Fruit fly (Drosophila melanogaster) whole organism, prepupa: ENCODE results near the gene ppk8.
A peak's percentile ranks its signal among the peaks of the same experiment; 100 is the strongest.

Source experiments
- CG10631 ChIP-seq: fragments of 200-800 bp; sonication (Bioruptor generic); optimal IDR thresholded peaks from 2 replicates; lab custom pipeline; 2016; ENCODE audit warnings: missing biosample characterization, missing genetic modification characterization
- CG15336 ChIP-seq: fragments of 200-800 bp; sonication (Bioruptor generic); IDR thresholded peaks from 2 replicates; pipeline ENCODE4 v1.3.6; 2022; ENCODE audit warnings: missing biosample characterization, missing genetic modification characterization
- CG1621 ChIP-seq: fragments of 200-800 bp; sonication (Bioruptor generic); optimal IDR thresholded peaks from 3 replicates; lab custom pipeline; 2018; ENCODE audit warnings: missing biosample characterization, mild to moderate bottlenecking, missing genetic modification characterization
- CG16779 ChIP-seq: fragments of 200-800 bp; sonication (Bioruptor generic); optimal IDR thresholded peaks from 3 replicates; lab custom pipeline; 2017; ENCODE audit warnings: missing biosample characterization, mild to moderate bottlenecking, missing genetic modification characterization
- CG31627 ChIP-seq: fragments of 200-800 bp; sonication (Bioruptor generic); optimal IDR thresholded peaks from 3 replicates; lab custom pipeline; 2016; ENCODE audit warnings: missing biosample characterization, missing genetic modification characterization
- CG32006 ChIP-seq: fragments of 200-800 bp; sonication (Bioruptor generic); optimal IDR thresholded peaks from 3 replicates; lab custom pipeline; 2017; ENCODE audit warnings: missing biosample characterization, mild to moderate bottlenecking, missing genetic modification characterization
- CG4318 ChIP-seq: fragments of 200-800 bp; sonication (Bioruptor generic); optimal IDR thresholded peaks from 3 replicates; lab custom pipeline; 2017; ENCODE audit warnings: missing biosample characterization, mild to moderate bottlenecking, missing genetic modification characterization
- CG6163 ChIP-seq: fragments of 200-800 bp; sonication (Bioruptor generic); IDR thresholded peaks from 3 replicates; pipeline ENCODE4 v1.3.6; 2022; ENCODE audit warnings: missing biosample characterization, missing genetic modification characterization
- CG6276 ChIP-seq: fragments of 200-800 bp; sonication (Bioruptor generic); optimal IDR thresholded peaks from 2 replicates; lab custom pipeline; 2017; ENCODE audit warnings: missing biosample characterization, mild to moderate bottlenecking, missing genetic modification characterization
- CG6808 ChIP-seq: fragments of 200-800 bp; sonication (Bioruptor generic); optimal IDR thresholded peaks from 3 replicates; lab custom pipeline; 2017; ENCODE audit warnings: missing biosample characterization, missing genetic modification characterization, mild to moderate bottlenecking, moderate library complexity, missing genetic modification reagents
- CG7368 ChIP-seq: fragments of 200-800 bp; sonication (Bioruptor generic); optimal IDR thresholded peaks from 3 replicates; lab custom pipeline; 2016; ENCODE audit warnings: missing biosample characterization, missing genetic modification characterization
- CG8119 ChIP-seq: fragments of 200-800 bp; sonication (Bioruptor generic); IDR thresholded peaks from 3 replicates; pipeline ENCODE4 v1.3.6; 2022; ENCODE audit warnings: missing biosample characterization, missing genetic modification characterization
- CG8632 ChIP-seq: fragments of 200-800 bp; sonication (Bioruptor generic); optimal IDR thresholded peaks from 3 replicates; lab custom pipeline; 2016; ENCODE audit warnings: missing biosample characterization, missing genetic modification characterization
- Eip75B ChIP-seq: fragments of 200-800 bp; sonication (Bioruptor generic); optimal IDR thresholded peaks from 3 replicates; lab custom pipeline; 2016; ENCODE audit warnings: missing biosample characterization, missing genetic modification characterization
- Eip78C ChIP-seq: fragments of 200-800 bp; sonication (Bioruptor generic); peaks from one replicate; lab custom pipeline; 2016; ENCODE audit warnings: missing biosample characterization, missing genetic modification characterization
- Ets21C ChIP-seq: fragments of 200-800 bp; sonication (Bioruptor generic); optimal IDR thresholded peaks from 3 replicates; lab custom pipeline; 2016; ENCODE audit warnings: missing biosample characterization, missing genetic modification characterization
- Ets96B ChIP-seq: fragments of 200-800 bp; optimal IDR thresholded peaks from 2 replicates; lab custom pipeline; 2019; ENCODE audit warnings: missing biosample characterization, mild to moderate bottlenecking, missing genetic modification characterization, moderate library complexity
- Hr38 ChIP-seq: sonication (Bioruptor generic); optimal IDR thresholded peaks from 2 replicates; lab custom pipeline; 2016; ENCODE audit warnings: missing biosample characterization, missing genetic modification characterization
- Lpt ChIP-seq: fragments of 200-800 bp; sonication (Bioruptor generic); optimal IDR thresholded peaks from 3 replicates; lab custom pipeline; 2016; ENCODE audit warnings: missing biosample characterization, missing genetic modification characterization
- Met ChIP-seq: fragments of 200-800 bp; sonication (Bioruptor generic); optimal IDR thresholded peaks from 3 replicates; lab custom pipeline; 2016; ENCODE audit warnings: missing biosample characterization, missing genetic modification characterization
- OdsH ChIP-seq: fragments of 200-800 bp; sonication (Bioruptor generic); optimal IDR thresholded peaks from 3 replicates; lab custom pipeline; 2016; ENCODE audit warnings: missing biosample characterization, missing genetic modification characterization
- Sox102F ChIP-seq: fragments of 200-800 bp; sonication (Bioruptor generic); optimal IDR thresholded peaks from 2 replicates; lab custom pipeline; 2016; ENCODE audit warnings: missing biosample characterization, mild to moderate bottlenecking, missing genetic modification characterization
- Sox15 ChIP-seq: fragments of 200-800 bp; sonication (Bioruptor generic); optimal IDR thresholded peaks from 3 replicates; lab custom pipeline; 2016; ENCODE audit warnings: missing biosample characterization, missing genetic modification characterization
- dac ChIP-seq: fragments of 200-800 bp; sonication (Bioruptor generic); optimal IDR thresholded peaks from 2 replicates; lab custom pipeline; 2017; ENCODE audit warnings: missing biosample characterization, mild to moderate bottlenecking, missing genetic modification characterization
- esn ChIP-seq: fragments of 200-800 bp; sonication (Bioruptor generic); optimal IDR thresholded peaks from 2 replicates; lab custom pipeline; 2016; ENCODE audit warnings: missing biosample characterization, mild to moderate bottlenecking, missing genetic modification characterization, moderate library complexity
- fd59A ChIP-seq: fragments of 200-800 bp; sonication (Bioruptor generic); optimal IDR thresholded peaks from 2 replicates; lab custom pipeline; 2017; ENCODE audit warnings: missing biosample characterization, mild to moderate bottlenecking, missing genetic modification characterization, missing genetic modification reagents
- fd85E ChIP-seq: fragments of 200-800 bp; sonication (Bioruptor generic); optimal IDR thresholded peaks from 3 replicates; lab custom pipeline; 2016; ENCODE audit warnings: missing biosample characterization, missing genetic modification characterization
- fkh ChIP-seq: fragments of 200-800 bp; sonication (Bioruptor generic); optimal IDR thresholded peaks from 3 replicates; lab custom pipeline; 2017; ENCODE audit warnings: missing biosample characterization, mild to moderate bottlenecking, missing genetic modification characterization, moderate library complexity
- salr ChIP-seq, 2 experiments: fragments of 200-800 bp; sonication (Bioruptor generic); optimal IDR thresholded peaks; 3 replicates each; lab custom pipeline; 2016 to 2018; ENCODE audit warnings: missing biosample characterization in 2 of 2, missing genetic modification characterization in 2 of 2, mild to moderate bottlenecking in 1 of 2
- spab ChIP-seq: fragments of 200-800 bp; sonication (Bioruptor generic); optimal IDR thresholded peaks from 2 replicates; lab custom pipeline; 2017; ENCODE audit warnings: missing biosample characterization, mild to moderate bottlenecking, missing genetic modification characterization, missing genetic modification reagents
- ss ChIP-seq, 2 experiments: fragments of 200-800 bp; sonication (Bioruptor generic); optimal IDR thresholded peaks; 2 replicates in 1 of 2; 3 replicates in 1 of 2; lab custom pipeline; 2017 to 2018; ENCODE audit warnings: mild to moderate bottlenecking in 2 of 2, missing biosample characterization in 2 of 2, missing genetic modification characterization in 2 of 2, moderate library complexity in 1 of 2
- svp ChIP-seq: fragments of 200-800 bp; sonication (Bioruptor generic); peaks from one replicate; lab custom pipeline; 2016; ENCODE audit warnings: missing biosample characterization, missing genetic modification characterization
- vri ChIP-seq: fragments of 200-800 bp; sonication (Bioruptor generic); optimal IDR thresholded peaks from 3 replicates; lab custom pipeline; 2016; ENCODE audit warnings: missing biosample characterization, mild to moderate bottlenecking, missing genetic modification characterization

ppk8 gene

DNA sequence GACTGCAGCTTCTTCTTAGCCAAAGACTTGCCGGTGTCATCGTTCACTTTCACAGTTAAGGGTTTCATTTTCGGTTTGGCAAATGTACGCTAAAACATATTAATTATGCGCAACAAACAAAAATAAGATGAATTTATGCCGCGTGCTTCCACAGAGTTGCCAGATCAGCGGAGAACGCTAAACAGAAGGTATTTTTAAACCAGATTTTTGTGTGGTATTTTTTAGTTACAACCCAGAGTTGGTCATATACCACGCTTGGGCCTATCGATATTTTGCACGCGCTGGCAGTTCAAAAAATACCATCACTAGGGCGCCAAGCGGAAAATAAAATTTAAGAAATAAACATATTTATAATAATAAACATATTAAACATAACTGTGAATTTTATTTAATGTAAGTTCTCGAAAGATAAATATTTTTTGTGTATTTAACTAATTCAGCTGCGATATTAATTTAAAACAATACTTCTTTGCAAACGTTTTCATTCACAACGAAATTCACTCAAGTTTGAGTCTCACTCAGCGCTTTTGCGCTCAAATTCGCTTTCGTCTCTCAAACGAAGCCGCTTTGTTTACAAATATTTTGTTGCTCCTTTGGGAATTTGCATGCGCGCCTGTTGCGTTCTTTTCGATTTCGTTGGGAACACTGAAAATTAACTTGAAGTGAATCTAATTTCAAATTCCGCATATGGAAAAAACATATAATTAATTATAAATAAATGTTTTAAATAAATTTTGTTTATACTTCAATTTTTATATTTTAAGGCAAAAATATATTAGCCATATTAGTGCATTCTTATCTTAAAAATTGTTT, 16.0 kb downstream of the ppk8 start, which contains the start of gene CG2875:
CG2875 (minus strand) TSS at position 185 of the 813 bp plus-strand sequence.
- TF ChIP-seq CG15336, result no peak
- no peak for TF ChIP-seq vri
- no peak for TF ChIP-seq CG8119 (GFP tag; lab: Robert Waterston, UW)
- no peak for TF ChIP-seq dac (GFP tag; lab: Kevin White, UChicago)
- no peak for TF ChIP-seq CG6276 (GFP tag; lab: Kevin White, UChicago)
- no peak for TF ChIP-seq CG7368 (GFP tag; lab: Kevin White, UChicago)
- no peak for TF ChIP-seq fkh
- no peak for TF ChIP-seq OdsH (GFP tag; lab: Kevin White, UChicago)
- TF ChIP-seq fd59A (GFP tag; lab: Kevin White, UChicago), result no peak
- TF ChIP-seq ss (GFP tag; optimal IDR thresholded peaks at IDR 0.05; lab: Kevin White, UChicago), result no peak
- TF ChIP-seq Eip78C, result no peak
- no peak for TF ChIP-seq Hr38 (GFP tag; lab: Kevin White, UChicago)
- no peak for TF ChIP-seq Eip75B (GFP tag; lab: Kevin White, UChicago)
- TF ChIP-seq salr (GFP tag; optimal IDR thresholded peaks at IDR 0.05; lab: Kevin White, UChicago), result no peak
- no peak for TF ChIP-seq CG16779 (tag; lab: Kevin White, UChicago)
- no peak for TF ChIP-seq CG8632 (GFP tag; lab: Kevin White, UChicago)
- TF ChIP-seq fd85E (GFP tag; lab: Kevin White, UChicago), result no peak
- no peak for TF ChIP-seq CG10631 (GFP tag; lab: Kevin White, UChicago)
- no peak for TF ChIP-seq spab

DNA sequence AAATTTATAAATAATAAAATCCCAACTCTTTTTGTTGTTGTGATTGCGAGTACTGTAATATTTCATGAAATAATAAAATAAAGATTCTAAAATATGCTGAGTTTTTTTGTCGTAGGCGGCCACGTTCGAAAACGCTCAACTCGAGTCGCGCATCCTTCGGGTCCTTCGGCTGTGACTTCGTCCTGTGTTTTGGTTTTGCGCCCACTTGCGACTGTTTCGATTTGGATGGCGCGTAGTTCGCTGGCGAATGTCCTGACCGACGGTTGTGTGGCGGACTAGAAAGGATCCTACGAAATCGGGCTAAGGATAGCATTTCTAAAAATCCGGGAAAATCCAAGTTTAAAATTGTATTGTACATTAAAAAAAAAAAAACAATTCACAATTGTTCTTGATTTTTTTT, 16.7 kb downstream of the ppk8 start, which contains the start of gene AstA-R1:
AstA-R1 (plus strand) TSS at position 231 of the 400 bp plus-strand sequence.
- TF ChIP-seq CG4318 (GFP tag; lab: Kevin White, UChicago) (no peak), CG7368 (GFP tag; lab: Kevin White, UChicago) (no peak), svp (GFP tag; lab: Kevin White, UChicago) (peak; percentile 40), salr (GFP tag; optimal IDR thresholded peaks at IDR 0.05; lab: Kevin White, UChicago) (no peak), Met (GFP tag; lab: Kevin White, UChicago) (no peak)

DNA sequence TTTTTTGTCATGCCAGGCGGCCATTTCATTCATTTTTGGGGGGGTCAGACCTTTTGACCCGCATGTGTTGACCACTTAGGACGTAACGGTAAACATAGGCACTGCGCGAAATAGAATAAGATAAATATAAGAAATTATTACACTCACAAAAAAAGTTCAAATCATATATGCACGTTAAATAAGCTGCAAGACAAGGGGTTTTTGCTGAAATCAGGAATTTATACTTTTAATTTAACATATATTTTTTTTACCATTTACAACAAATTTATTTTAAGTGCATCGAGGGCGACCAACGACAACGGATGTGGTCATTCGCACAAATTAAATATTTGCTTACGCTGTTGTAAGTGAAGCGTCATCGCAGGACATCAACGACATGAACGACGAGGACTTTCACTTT, 23.6 kb downstream of the ppk8 start:
- no peak for TF ChIP-seq Ets21C
- TF ChIP-seq CG6163 (GFP tag; lab: Robert Waterston, UW), result no peak
- no peak for TF ChIP-seq esn (GFP tag; lab: Kevin White, UChicago)
- no peak for TF ChIP-seq fkh
- no peak for TF ChIP-seq svp (GFP tag; lab: Kevin White, UChicago)
- no peak for TF ChIP-seq CG6276 (GFP tag; lab: Kevin White, UChicago)
- TF ChIP-seq Ets96B (tag; lab: Kevin White, UChicago), result no peak
- no peak for TF ChIP-seq Sox102F (GFP tag; lab: Kevin White, UChicago)
- no peak for TF ChIP-seq CG6808
- no peak for TF ChIP-seq CG7368 (GFP tag; lab: Kevin White, UChicago)
- TF ChIP-seq Lpt (GFP tag; lab: Kevin White, UChicago), result no peak
- no peak for TF ChIP-seq CG31627
- TF ChIP-seq CG16779 (tag; lab: Kevin White, UChicago), result no peak

DNA sequence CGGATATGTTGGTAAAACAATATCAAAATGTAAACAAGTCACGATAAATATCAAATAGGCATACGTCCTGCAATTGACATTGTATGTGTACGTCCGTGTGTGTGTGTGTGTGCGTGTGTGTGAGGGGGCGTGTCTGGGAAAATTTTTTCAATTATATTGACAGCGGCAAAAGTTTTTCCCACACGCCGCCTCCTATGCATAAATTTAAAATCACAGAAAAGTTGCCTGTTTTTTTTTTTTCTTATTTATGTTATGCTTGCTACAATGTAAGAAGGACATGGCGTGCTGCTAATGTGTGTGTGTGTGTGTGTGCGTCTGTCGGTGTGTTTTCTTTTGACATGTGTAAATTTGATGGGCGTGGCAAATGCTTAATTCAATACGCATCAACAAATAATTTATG, 28.7 kb downstream of the ppk8 start:
- TF ChIP-seq CG1621 (tag; lab: Kevin White, UChicago), result no peak
- no peak for TF ChIP-seq Sox102F (GFP tag; lab: Kevin White, UChicago)
- no peak for TF ChIP-seq Sox15 (GFP tag; lab: Kevin White, UChicago)
- TF ChIP-seq CG32006, result no peak
- TF ChIP-seq, all 60 proteins: peak for 0
